Worm (Caenorhabditis elegans) whole organism, mixed stage, embryonic: ENCODE results near the gene ZC302.3.
A peak's percentile ranks its signal among the peaks of the same experiment; 100 is the strongest.

ENCODE experiments used
- M03D4.4 ChIP-seq: sonication (generic microtip); optimal IDR thresholded peaks from 2 replicates; lab custom pipeline; 2017; ENCODE audit warnings: mild to moderate bottlenecking, missing genetic modification characterization, missing compliant biosample characterization
- bed-3 ChIP-seq: fragments of 200-800 bp; sonication (Bioruptor generic); optimal IDR thresholded peaks from 3 replicates; lab custom pipeline; 2018; ENCODE audit warnings: mild to moderate bottlenecking, missing genetic modification characterization, moderate library complexity, missing compliant biosample characterization
- blmp-1 ChIP-seq: fragments of 150-350 bp; optimal IDR thresholded peaks from 2 replicates; lab custom pipeline; 2014; ENCODE audit warnings: missing biosample characterization, missing genetic modification characterization
- ceh-39 ChIP-seq: fragments of 150-350 bp; optimal IDR thresholded peaks from 2 replicates; lab custom pipeline; 2014; ENCODE audit warnings: missing biosample characterization, missing genetic modification characterization
- ceh-43 ChIP-seq: fragments of 200-800 bp; sonication (Bioruptor generic); optimal IDR thresholded peaks from 2 replicates; lab custom pipeline; 2018; ENCODE audit warnings: mild to moderate bottlenecking, missing genetic modification characterization, moderate library complexity, missing compliant biosample characterization
- ceh-83 ChIP-seq: fragments of 200-800 bp; sonication (Bioruptor generic); optimal IDR thresholded peaks from 2 replicates; lab custom pipeline; 2018; ENCODE audit warnings: mild to moderate bottlenecking, missing genetic modification characterization, missing compliant biosample characterization
- ces-1 ChIP-seq: fragments of 150-350 bp; optimal IDR thresholded peaks from 2 replicates; lab custom pipeline; 2014; ENCODE audit warnings: missing biosample characterization, missing genetic modification reagents, missing genetic modification characterization
- cnd-1 ChIP-seq: fragments of 200-800 bp; sonication (Bioruptor generic); optimal IDR thresholded peaks from 2 replicates; lab custom pipeline; 2018; ENCODE audit warnings: mild to moderate bottlenecking, missing genetic modification characterization, missing compliant biosample characterization
- drap-1 ChIP-seq: fragments of 200-800 bp; sonication (Bioruptor generic); optimal IDR thresholded peaks from 3 replicates; lab custom pipeline; 2018; ENCODE audit warnings: mild to moderate bottlenecking, missing genetic modification characterization, missing compliant biosample characterization
- elt-1 ChIP-seq: sonication (generic microtip); optimal IDR thresholded peaks from 2 replicates; lab custom pipeline; 2017; ENCODE audit warnings: missing genetic modification characterization, mild to moderate bottlenecking, missing compliant biosample characterization, antibody characterized with exemption, moderate library complexity, borderline replicate concordance; ENCODE audit not compliant: insufficient read depth
- elt-3 ChIP-seq: fragments of 150-350 bp; optimal IDR thresholded peaks from 2 replicates; lab custom pipeline; 2014; ENCODE audit warnings: missing biosample characterization, missing genetic modification characterization
- flh-1 ChIP-seq: fragments of 200-800 bp; sonication (Bioruptor generic); optimal IDR thresholded peaks from 2 replicates; lab custom pipeline; 2018; ENCODE audit warnings: mild to moderate bottlenecking, missing genetic modification characterization, moderate library complexity, missing compliant biosample characterization
- ham-2 ChIP-seq: fragments of 200-800 bp; sonication (Bioruptor generic); optimal IDR thresholded peaks from 2 replicates; lab custom pipeline; 2018; ENCODE audit warnings: mild to moderate bottlenecking, missing genetic modification characterization, missing compliant biosample characterization
- hlh-1 ChIP-seq: fragments of 150-350 bp; optimal IDR thresholded peaks from 2 replicates; lab custom pipeline; 2014; ENCODE audit warnings: missing biosample characterization, missing genetic modification reagents, missing genetic modification characterization
- lin-13 ChIP-seq: fragments of 150-350 bp; optimal IDR thresholded peaks from 2 replicates; lab custom pipeline; 2014; ENCODE audit warnings: missing biosample characterization, missing genetic modification characterization
- lin-32 ChIP-seq: fragments of 200-800 bp; sonication (Bioruptor generic); optimal IDR thresholded peaks from 2 replicates; lab custom pipeline; 2018; ENCODE audit warnings: mild to moderate bottlenecking, missing genetic modification characterization, missing compliant biosample characterization
- lsy-2 ChIP-seq: fragments of 150-350 bp; optimal IDR thresholded peaks from 2 replicates; lab custom pipeline; 2014; ENCODE audit warnings: missing biosample characterization, missing genetic modification characterization
- mab-5 ChIP-seq: fragments of 150-350 bp; optimal IDR thresholded peaks from 2 replicates; lab custom pipeline; 2014; ENCODE audit warnings: missing biosample characterization, missing genetic modification characterization
- mep-1 ChIP-seq: fragments of 150-350 bp; optimal IDR thresholded peaks from 2 replicates; lab custom pipeline; 2017; ENCODE audit warnings: missing biosample characterization, missing genetic modification reagents, missing genetic modification characterization, inconsistent platforms
- mls-2 ChIP-seq: sonication (generic microtip); optimal IDR thresholded peaks from 2 replicates; lab custom pipeline; 2016; ENCODE audit warnings: mild to moderate bottlenecking, missing genetic modification characterization, moderate library complexity, missing compliant biosample characterization
- nhr-12 ChIP-seq: fragments of 150-350 bp; optimal IDR thresholded peaks from 2 replicates; lab custom pipeline; 2014; ENCODE audit warnings: missing biosample characterization, missing genetic modification characterization
- nhr-2 ChIP-seq: fragments of 150-350 bp; optimal IDR thresholded peaks from 2 replicates; lab custom pipeline; 2014; ENCODE audit warnings: missing biosample characterization, missing genetic modification characterization
- nhr-237 ChIP-seq: fragments of 150-350 bp; optimal IDR thresholded peaks from 2 replicates; lab custom pipeline; 2014; ENCODE audit warnings: missing biosample characterization, missing genetic modification characterization
- nhr-28 ChIP-seq: fragments of 150-350 bp; optimal IDR thresholded peaks from 2 replicates; lab custom pipeline; 2014; ENCODE audit warnings: missing biosample characterization, missing genetic modification characterization
- nhr-76 ChIP-seq: sonication (generic microtip); optimal IDR thresholded peaks from 2 replicates; lab custom pipeline; 2017; ENCODE audit warnings: missing biosample characterization, missing genetic modification characterization
- pha-4 ChIP-seq: fragments of 150-350 bp; optimal IDR thresholded peaks from 2 replicates; lab custom pipeline; 2018; ENCODE audit warnings: missing biosample characterization, missing genetic modification reagents, missing genetic modification characterization
- sem-2 ChIP-seq: fragments of 200-800 bp; sonication (Bioruptor generic); optimal IDR thresholded peaks from 2 replicates; lab custom pipeline; 2018; ENCODE audit warnings: mild to moderate bottlenecking, missing genetic modification characterization, missing compliant biosample characterization
- snpc-4 ChIP-seq: fragments of 150-350 bp; optimal IDR thresholded peaks from 2 replicates; lab custom pipeline; 2014; ENCODE audit warnings: missing biosample characterization, missing genetic modification characterization
- sptf-1 ChIP-seq: sonication (generic microtip); optimal IDR thresholded peaks from 2 replicates; lab custom pipeline; 2017; ENCODE audit warnings: mild to moderate bottlenecking, missing genetic modification characterization, moderate library complexity, missing compliant biosample characterization
- tbx-8 ChIP-seq: fragments of 200-800 bp; sonication (Bioruptor generic); optimal IDR thresholded peaks from 2 replicates; lab custom pipeline; 2018; ENCODE audit warnings: mild to moderate bottlenecking, missing genetic modification characterization, moderate library complexity, missing compliant biosample characterization
- unc-120 ChIP-seq: sonication (generic microtip); optimal IDR thresholded peaks from 2 replicates; lab custom pipeline; 2017; ENCODE audit warnings: missing genetic modification characterization, missing compliant biosample characterization; ENCODE audit not compliant: poor library complexity, severe bottlenecking
- unc-39 ChIP-seq: fragments of 150-350 bp; optimal IDR thresholded peaks from 2 replicates; lab custom pipeline; 2014; ENCODE audit warnings: missing biosample characterization, missing genetic modification characterization
- unc-62 ChIP-seq: fragments of 150-350 bp; optimal IDR thresholded peaks from 2 replicates; lab custom pipeline; 2014; ENCODE audit warnings: missing biosample characterization, missing genetic modification reagents, missing genetic modification characterization
- zip-8 ChIP-seq: fragments of 150-350 bp; optimal IDR thresholded peaks from 2 replicates; lab custom pipeline; 2014; ENCODE audit warnings: missing biosample characterization, missing genetic modification characterization
- ztf-11 ChIP-seq: fragments of 150-350 bp; optimal IDR thresholded peaks from 2 replicates; lab custom pipeline; 2014; ENCODE audit warnings: missing biosample characterization, missing genetic modification characterization

The ZC302.3 gene

DNA sequence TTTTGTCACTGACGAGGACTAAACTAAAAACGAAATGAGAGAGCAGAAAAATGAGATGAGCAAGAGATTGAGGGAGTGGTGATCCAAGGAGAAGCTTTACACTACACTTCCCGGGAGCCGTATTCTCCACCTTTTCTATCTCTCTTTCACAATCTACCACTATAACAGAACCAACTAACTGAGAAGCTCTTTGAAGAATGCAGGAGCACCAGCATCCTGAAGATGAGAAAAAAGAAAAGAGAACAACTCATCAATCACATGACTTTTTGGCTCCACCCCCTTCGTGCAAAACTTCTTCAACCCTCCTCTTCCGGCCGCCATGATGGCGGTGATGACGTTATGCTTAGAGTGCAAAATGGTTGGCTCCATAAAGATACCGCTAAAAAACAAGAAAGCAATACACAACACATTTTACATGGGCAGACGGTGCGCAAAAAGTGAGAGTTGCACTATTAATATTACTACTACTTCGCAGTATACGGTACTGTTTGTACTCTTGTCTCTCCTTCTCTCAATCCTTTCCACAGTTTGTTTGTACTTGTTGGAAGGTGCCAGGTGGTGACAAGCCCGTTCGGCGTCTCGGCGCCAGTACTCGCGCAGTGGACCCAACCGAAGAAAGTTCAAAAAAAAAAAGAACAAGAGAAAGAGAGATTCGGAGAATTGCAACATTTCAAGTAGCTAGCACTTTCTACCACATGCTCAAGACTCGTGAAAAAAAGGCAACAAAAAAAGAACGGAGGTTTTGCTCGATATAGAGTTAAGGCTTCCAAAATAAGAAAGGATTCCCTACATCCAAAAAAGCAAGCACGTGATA lies 22.0 kb downstream of the ZC302.3 start:
- TF ChIP-seq hlh-1, result peak; percentile 22
- TF ChIP-seq lin-13, result no peak
- peak; percentile 52 for TF ChIP-seq unc-120 (tag; lab: Kevin White, UChicago)
- no peak for TF ChIP-seq ceh-43
- TF ChIP-seq flh-1, result no peak

ce11 chrV:10718037-10718436 lies 23.2 kb downstream of the ZC302.3 start:
- TF ChIP-seq ceh-83 (GFP tag; lab: Kevin White, UChicago), result no peak
- no peak for TF ChIP-seq snpc-4 (tag; lab: Kevin White, UChicago)
- TF ChIP-seq ceh-39 (tag; lab: Kevin White, UChicago), result no peak
- TF ChIP-seq mab-5 (tag; lab: Kevin White, UChicago), result no peak
- no peak for TF ChIP-seq tbx-8 (GFP tag; lab: Kevin White, UChicago)
- TF ChIP-seq blmp-1 (tag; lab: Kevin White, UChicago), result no peak
- TF ChIP-seq ztf-11 (tag; lab: Kevin White, UChicago), result no peak

- TF ChIP-seq elt-1 (tag; lab: Kevin White, UChicago), result no peak
- TF ChIP-seq mep-1 (tag; lab: Kevin White, UChicago), result no peak
- TF ChIP-seq cnd-1 (tag; lab: Kevin White, UChicago), result peak; percentile 16
- TF ChIP-seq drap-1, result peak; percentile 19
- no peak for TF ChIP-seq ceh-39 (tag; lab: Kevin White, UChicago)
- TF ChIP-seq snpc-4 (tag; lab: Kevin White, UChicago), result no peak
- TF ChIP-seq mab-5 (tag; lab: Kevin White, UChicago), result no peak
- no peak for TF ChIP-seq unc-62 (GFP tag; lab: Kevin White, UChicago)
- TF ChIP-seq nhr-237 (tag; lab: Kevin White, UChicago), result no peak
- no peak for TF ChIP-seq unc-39 (tag; lab: Kevin White, UChicago)
- no peak for TF ChIP-seq lin-13
- no peak for TF ChIP-seq nhr-12 (tag; lab: Kevin White, UChicago)
- no peak for TF ChIP-seq hlh-1
- no peak for TF ChIP-seq pha-4 (tag; lab: Kevin White, UChicago)
- TF ChIP-seq nhr-28 (tag; lab: Kevin White, UChicago), result no peak
- TF ChIP-seq nhr-2, result peak; percentile 89
- TF ChIP-seq ceh-83 (GFP tag; lab: Kevin White, UChicago), result no peak
- TF ChIP-seq ces-1 (GFP tag; lab: Kevin White, UChicago), result no peak
- no peak for TF ChIP-seq lin-32 (GFP tag; lab: Kevin White, UChicago)
- no peak for TF ChIP-seq bed-3
- TF ChIP-seq tbx-8 (GFP tag; lab: Kevin White, UChicago), result no peak
- TF ChIP-seq lsy-2 (tag; lab: Kevin White, UChicago), result no peak
- peak; percentile 20 for TF ChIP-seq ztf-11 (tag; lab: Kevin White, UChicago)
- TF ChIP-seq mls-2 (tag; lab: Kevin White, UChicago), result peak; percentile 43
- TF ChIP-seq elt-3, result no peak
- TF ChIP-seq sptf-1 (tag; lab: Kevin White, UChicago), result peak; percentile 30
- no peak for TF ChIP-seq blmp-1 (tag; lab: Kevin White, UChicago)
- peak; percentile 35 for TF ChIP-seq sem-2
- peak; percentile 22 for TF ChIP-seq M03D4.4 (tag; lab: Kevin White, UChicago)
- no peak for TF ChIP-seq ham-2 (GFP tag; lab: Kevin White, UChicago)
- TF ChIP-seq zip-8 (tag; lab: Kevin White, UChicago), result no peak
- TF ChIP-seq unc-120 (tag; lab: Kevin White, UChicago), result peak; percentile 42
- TF ChIP-seq flh-1, result peak; percentile 20
- no peak for TF ChIP-seq ceh-43
- TF ChIP-seq nhr-76 (tag; lab: Kevin White, UChicago), result no peak
Observed at ce11 chrV:10716865-10717713, 24.2 kb downstream of the ZC302.3 start.
